Fruit fly (Drosophila melanogaster): ENCODE measurements around the gene RpS30.
A peak's percentile ranks its signal among the peaks of the same experiment; 100 is the strongest.

DNA sequence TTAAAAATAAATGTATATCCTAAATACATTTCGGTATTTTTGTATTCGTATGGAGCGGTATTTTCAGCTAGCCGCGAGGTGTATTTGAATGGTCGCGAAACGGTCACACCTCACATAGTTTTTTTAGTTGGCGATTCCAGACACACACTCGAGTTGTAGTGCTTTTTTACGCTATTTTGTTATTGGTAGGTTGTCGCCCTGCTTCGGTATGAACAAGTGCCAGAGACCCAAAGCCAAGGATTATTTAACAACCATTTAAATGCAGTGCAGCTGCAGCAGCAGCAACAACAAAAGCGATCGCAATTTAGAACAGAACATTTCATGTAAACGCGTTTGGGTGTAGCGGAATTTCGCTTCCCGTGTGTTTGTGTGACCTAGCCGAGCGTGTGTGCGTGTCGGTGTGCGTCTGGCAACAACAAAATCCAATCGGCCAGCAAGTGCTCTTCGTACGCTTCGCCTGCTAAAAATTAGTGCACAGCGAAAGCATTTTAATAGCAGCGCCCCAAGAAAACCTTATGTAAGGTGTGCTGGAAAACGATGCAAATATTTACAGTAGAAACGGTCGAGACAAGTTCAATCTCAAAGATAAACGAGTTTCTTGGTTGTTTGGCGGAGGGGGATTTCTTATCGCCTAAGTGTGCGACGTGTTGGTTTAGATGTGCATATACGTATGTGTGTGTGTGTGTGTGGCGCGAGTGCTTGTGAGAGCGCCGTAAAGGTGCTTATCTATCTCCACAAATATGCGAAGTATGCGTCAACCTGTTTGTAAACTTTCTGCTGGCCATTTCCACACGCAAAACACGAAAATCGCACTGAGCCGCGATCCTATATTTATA, 17.4 kb upstream of the RpS30 start, which contains the start of gene Synd:
- TF ChIP-seq h (GFP tag; optimal IDR thresholded peaks at IDR 0.05) (peak; percentile 71), N (GFP tag; optimal IDR thresholded peaks at IDR 0.05) (peak; percentile 57)

Data from whole organism, wandering third instar larva.